Worm (Caenorhabditis elegans) whole organism, late embryonic: ENCODE results near the gene bli-2.

Experiments
- madf-2 ChIP-seq: sonication (generic microtip); optimal IDR thresholded peaks from 2 replicates; lab custom pipeline; 2017; ENCODE audit warnings: missing genetic modification characterization, missing compliant biosample characterization
- pha-4 ChIP-seq: fragments of 150-350 bp; optimal IDR thresholded peaks from 2 replicates; lab custom pipeline; 2018; ENCODE audit warnings: missing biosample characterization, missing genetic modification reagents, missing genetic modification characterization
- tbx-2 ChIP-seq: sonication (generic microtip); optimal IDR thresholded peaks from 2 replicates; lab custom pipeline; 2016; ENCODE audit warnings: missing genetic modification characterization, missing compliant biosample characterization

ce11 chrII:5642110-5642509, 10.1 kb downstream of the bli-2 start:
- TF ChIP-seq madf-2: no peak
- TF ChIP-seq tbx-2 (tag; lab: Kevin White, UChicago): no peak
- no peak for TF ChIP-seq pha-4 (tag; lab: Kevin White, UChicago)
